Worm (Caenorhabditis elegans) whole organism, young adult: ENCODE data around the gene lgc-50.

Experiments
- B0261.1 ChIP-seq: sonication (generic microtip); optimal IDR thresholded peaks from 2 replicates; lab custom pipeline; 2016; ENCODE audit warnings: mild to moderate bottlenecking, missing genetic modification characterization, moderate library complexity, missing compliant biosample characterization
- B0336.3 ChIP-seq: fragments of 200-800 bp; sonication (Bioruptor generic); IDR thresholded peaks from 2 replicates; pipeline ENCODE4 v1.3.6; 2022; ENCODE audit warnings: missing genetic modification characterization, missing compliant biosample characterization
- D2030.7 ChIP-seq: fragments of 200-800 bp; sonication (Bioruptor generic); IDR thresholded peaks from 2 replicates; pipeline ENCODE4 v1.3.6; 2022; ENCODE audit warnings: missing genetic modification reagents, missing genetic modification characterization, missing compliant biosample characterization
- F22D6.2 ChIP-seq: sonication (generic microtip); optimal IDR thresholded peaks from 2 replicates; lab custom pipeline; 2016; ENCODE audit warnings: mild to moderate bottlenecking, missing genetic modification characterization, missing compliant biosample characterization
- F23B12.7 ChIP-seq: sonication (generic microtip); optimal IDR thresholded peaks from 2 replicates; lab custom pipeline; 2017; ENCODE audit warnings: missing genetic modification characterization, mild to moderate bottlenecking, missing compliant biosample characterization, antibody characterized with exemption, moderate library complexity; ENCODE audit not compliant: insufficient read depth
- F37B4.10 ChIP-seq: fragments of 200-800 bp; sonication (Bioruptor generic); IDR thresholded peaks from 2 replicates; pipeline ENCODE4 v1.3.6; 2022; ENCODE audit warnings: missing genetic modification characterization, missing compliant biosample characterization
- F55B11.4 ChIP-seq: sonication (generic microtip); optimal IDR thresholded peaks from 2 replicates; lab custom pipeline; 2016; ENCODE audit warnings: missing compliant biosample characterization, missing genetic modification characterization, borderline replicate concordance; ENCODE audit not compliant: insufficient read depth
- T07F8.4 ChIP-seq: sonication (generic microtip); optimal IDR thresholded peaks from 2 replicates; lab custom pipeline; 2016; ENCODE audit warnings: mild to moderate bottlenecking, missing genetic modification characterization, moderate library complexity, missing compliant biosample characterization
- Y53G8AR.9 ChIP-seq: fragments of 200-800 bp; sonication (Bioruptor generic); conservative IDR thresholded peaks from 2 replicates; pipeline ENCODE4 v1.3.6; 2022; ENCODE audit warnings: missing genetic modification reagents, missing genetic modification characterization, missing compliant biosample characterization
- akir-1 ChIP-seq: fragments of 200-800 bp; sonication (Bioruptor generic); optimal IDR thresholded peaks from 2 replicates; lab custom pipeline; 2018; ENCODE audit warnings: mild to moderate bottlenecking, missing genetic modification characterization, moderate library complexity, missing compliant biosample characterization
- atf-7 ChIP-seq: sonication (generic microtip); optimal IDR thresholded peaks from 2 replicates; lab custom pipeline; 2017; ENCODE audit warnings: mild to moderate bottlenecking, missing genetic modification characterization, missing compliant biosample characterization
- ccch-3 ChIP-seq: fragments of 200-800 bp; sonication (Bioruptor generic); optimal IDR thresholded peaks from 2 replicates; lab custom pipeline; 2018; ENCODE audit warnings: mild to moderate bottlenecking, missing genetic modification characterization, missing compliant biosample characterization
- chd-7 ChIP-seq: sonication (generic microtip); optimal IDR thresholded peaks from 2 replicates; lab custom pipeline; 2016; ENCODE audit warnings: mild to moderate bottlenecking, missing genetic modification characterization, moderate library complexity, missing compliant biosample characterization
- dpff-1 ChIP-seq: sonication (generic microtip); optimal IDR thresholded peaks from 2 replicates; lab custom pipeline; 2017; ENCODE audit warnings: mild to moderate bottlenecking, missing genetic modification characterization, missing compliant biosample characterization
- him-1 ChIP-seq: sonication (generic microtip); optimal IDR thresholded peaks from 2 replicates; lab custom pipeline; 2016; ENCODE audit warnings: missing genotype, missing genetic modification reagents, missing genetic modification characterization, missing compliant biosample characterization
- hlh-26 ChIP-seq: fragments of 200-800 bp; sonication (Bioruptor generic); conservative IDR thresholded peaks from 2 replicates; pipeline ENCODE4 v1.3.6; 2022; ENCODE audit warnings: missing genetic modification reagents, missing genetic modification characterization, missing compliant biosample characterization
- hmg-1.2 ChIP-seq: fragments of 200-800 bp; sonication (Bioruptor generic); IDR thresholded peaks from 2 replicates; pipeline ENCODE4 v1.3.6; 2022; ENCODE audit warnings: missing genetic modification reagents, missing genetic modification characterization, missing compliant biosample characterization
- hmg-20 ChIP-seq: fragments of 200-800 bp; sonication (Bioruptor generic); IDR thresholded peaks from 2 replicates; pipeline ENCODE4 v1.3.6; 2022; ENCODE audit warnings: missing genetic modification reagents, missing genetic modification characterization, missing compliant biosample characterization
- lag-1 ChIP-seq: fragments of 200-800 bp; sonication (Bioruptor generic); IDR thresholded peaks from 2 replicates; pipeline ENCODE4 v1.3.6; 2022; ENCODE audit warnings: missing genetic modification reagents, missing genetic modification characterization, missing compliant biosample characterization
- lin-26 ChIP-seq: fragments of 200-800 bp; sonication (Bioruptor generic); IDR thresholded peaks from 2 replicates; pipeline ENCODE4 v1.3.6; 2022; ENCODE audit warnings: missing genetic modification reagents, missing genetic modification characterization, missing compliant biosample characterization
- lin-35 ChIP-seq, 3 experiments: fragments of 150-350 bp in 2 of 3; sonication (generic microtip) in 1 of 3; optimal IDR thresholded peaks; 2 replicates each; lab custom pipeline; 2014 to 2018; ENCODE audit warnings: missing biosample characterization in 3 of 3, missing genetic modification characterization in 3 of 3, missing genetic modification reagents in 3 of 3
- lir-1 ChIP-seq: fragments of 200-800 bp; sonication (Bioruptor generic); conservative IDR thresholded peaks from 2 replicates; pipeline ENCODE4 v1.3.6; 2022; ENCODE audit warnings: missing genetic modification reagents, missing genetic modification characterization, missing compliant biosample characterization
- madf-3 ChIP-seq: fragments of 200-800 bp; sonication (Bioruptor generic); IDR thresholded peaks from 2 replicates; pipeline ENCODE4 v1.3.6; 2022; ENCODE audit warnings: missing genetic modification reagents, missing genetic modification characterization, missing compliant biosample characterization
- mcd-1 ChIP-seq: fragments of 200-800 bp; sonication (Bioruptor generic); IDR thresholded peaks from 2 replicates; pipeline ENCODE4 v1.3.6; 2022; ENCODE audit warnings: missing genetic modification reagents, missing genetic modification characterization, missing compliant biosample characterization
- nfya-2 ChIP-seq: fragments of 200-800 bp; sonication (Bioruptor generic); IDR thresholded peaks from 2 replicates; pipeline ENCODE4 v1.3.6; 2022; ENCODE audit warnings: missing genetic modification reagents, missing genetic modification characterization, missing compliant biosample characterization
- nhr-179 ChIP-seq: sonication (generic microtip); optimal IDR thresholded peaks from 2 replicates; lab custom pipeline; 2016; ENCODE audit warnings: mild to moderate bottlenecking, missing genetic modification characterization, missing compliant biosample characterization
- pbrm-1 ChIP-seq: fragments of 200-800 bp; sonication (Bioruptor generic); IDR thresholded peaks from 2 replicates; pipeline ENCODE4 v1.3.6; 2022; ENCODE audit warnings: missing genetic modification reagents, missing genetic modification characterization, missing compliant biosample characterization
- snpc-1.1 ChIP-seq: sonication (generic microtip); optimal IDR thresholded peaks from 2 replicates; lab custom pipeline; 2017; ENCODE audit warnings: missing genetic modification characterization, mild to moderate bottlenecking, missing compliant biosample characterization, antibody characterized with exemption, moderate library complexity, missing genotype, missing genetic modification reagents; ENCODE audit not compliant: insufficient read depth
- snpc-4 ChIP-seq, 5 experiments: fragments of 150-350 bp in 1 of 5; sonication (generic microtip) in 4 of 5; optimal IDR thresholded peaks; 2 replicates each; lab custom pipeline; 2014 to 2018; ENCODE audit warnings: missing genetic modification characterization in 5 of 5, missing biosample characterization in 3 of 5, antibody characterized with exemption in 2 of 5, mild to moderate bottlenecking in 2 of 5, missing compliant biosample characterization in 2 of 5, missing genotype in 2 of 5, moderate library complexity in 2 of 5, missing genetic modification reagents in 1 of 5
- unc-130 ChIP-seq: sonication (generic microtip); optimal IDR thresholded peaks from 2 replicates; lab custom pipeline; 2016; ENCODE audit warnings: missing genetic modification reagents, missing genetic modification characterization, missing compliant biosample characterization
- zfh-2 ChIP-seq: fragments of 200-800 bp; sonication (Bioruptor generic); conservative IDR thresholded peaks from 2 replicates; pipeline ENCODE4 v1.3.6; 2022; ENCODE audit warnings: missing genetic modification reagents, missing genetic modification characterization, missing compliant biosample characterization
- zim-3 ChIP-seq: sonication (generic microtip); optimal IDR thresholded peaks from 2 replicates; lab custom pipeline; 2017; ENCODE audit warnings: mild to moderate bottlenecking, missing genetic modification characterization, moderate library complexity, missing compliant biosample characterization
- ztf-26 ChIP-seq: sonication (generic microtip); optimal IDR thresholded peaks from 2 replicates; lab custom pipeline; 2017; ENCODE audit warnings: missing genetic modification characterization, missing compliant biosample characterization
- ztf-28 ChIP-seq: fragments of 200-800 bp; sonication (Bioruptor generic); IDR thresholded peaks from 2 replicates; pipeline ENCODE4 v1.3.6; 2022; ENCODE audit warnings: missing genetic modification reagents, missing genetic modification characterization, missing compliant biosample characterization

lgc-50 gene

ce11 chrIII:7369394-7370024 is 25.7 kb downstream of the lgc-50 start (continued):
- TF ChIP-seq D2030.7 (GFP tag; lab: Robert Waterston, UW) (no peak), Y53G8AR.9 (no peak), snpc-4 (GFP tag; optimal IDR thresholded peaks at IDR 0.05; lab: Kevin White, UChicago) (no peak), snpc-4 (tag; optimal IDR thresholded peaks at IDR 0.05; lab: Kevin White, UChicago) (no peak), B0261.1 (tag; lab: Kevin White, UChicago) (no peak), pbrm-1 (0 out of 2 replicates have a peak, but pooled peaks have one; percentile 36), lin-26 (GFP tag; lab: Robert Waterston, UW) (peak; percentile 14; the same call in 1 of the 2 replicates), snpc-1.1 (tag; lab: Kevin White, UChicago) (no peak), B0336.3 (GFP tag; lab: Robert Waterston, UW) (0 out of 2 replicates have a peak, but pooled peaks have one; percentile 13), F37B4.10 (GFP tag; lab: Robert Waterston, UW) (no peak), unc-130 (GFP tag; lab: Kevin White, UChicago) (no peak), nhr-179 (no peak), F55B11.4 (tag; lab: Kevin White, UChicago) (no peak), zim-3 (tag; lab: Kevin White, UChicago) (no peak)

DNA sequence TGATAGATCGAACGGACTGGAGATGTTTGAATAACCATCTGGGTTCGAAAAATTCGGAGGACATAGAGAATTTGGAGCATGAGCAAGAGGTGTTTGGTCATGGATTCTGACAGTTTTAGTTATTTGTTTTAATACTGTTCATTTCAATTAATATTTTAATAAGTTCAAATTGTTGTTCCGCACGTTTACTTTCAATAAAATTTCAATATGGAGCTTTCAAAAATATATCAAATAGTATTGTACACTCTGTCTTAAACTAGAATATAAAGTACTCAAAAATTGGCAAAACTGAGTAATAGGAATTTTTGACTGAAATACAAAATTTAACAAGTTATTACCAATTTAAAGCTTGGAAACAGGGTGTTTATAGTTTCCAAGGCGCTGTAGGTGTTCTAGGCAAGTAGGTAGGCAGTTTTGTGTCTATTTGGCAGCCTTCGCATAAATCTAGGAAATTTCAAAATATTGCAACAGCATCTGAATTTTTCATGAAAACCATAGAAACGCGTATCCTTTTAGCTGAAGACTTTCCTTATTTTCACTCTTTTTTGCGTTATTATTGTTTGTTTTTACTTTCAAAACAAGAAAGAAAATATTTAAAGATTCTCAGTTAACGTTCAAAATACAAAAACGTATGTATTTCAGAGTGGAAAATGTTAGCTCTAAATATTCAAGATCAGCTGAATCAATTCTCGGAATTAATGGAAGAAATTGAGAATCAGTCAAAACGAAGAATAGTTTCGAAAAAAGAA is 28.1 kb downstream of the lgc-50 start, which contains the start of the genes T20B12.5 and T20B12.4:
TSS of gene T20B12.5 (minus strand) at position 101 of the 749 bp plus-strand sequence.
TSS of gene T20B12.4 (plus strand) at position 699 of the 749 bp plus-strand sequence.
- TF ChIP-seq T07F8.4 (no peak), ztf-28 (GFP tag; lab: Robert Waterston, UW) (no peak), ztf-26 (tag; lab: Kevin White, UChicago) (no peak)
- TF ChIP-seq, all 124 proteins: peak for 0

DNA sequence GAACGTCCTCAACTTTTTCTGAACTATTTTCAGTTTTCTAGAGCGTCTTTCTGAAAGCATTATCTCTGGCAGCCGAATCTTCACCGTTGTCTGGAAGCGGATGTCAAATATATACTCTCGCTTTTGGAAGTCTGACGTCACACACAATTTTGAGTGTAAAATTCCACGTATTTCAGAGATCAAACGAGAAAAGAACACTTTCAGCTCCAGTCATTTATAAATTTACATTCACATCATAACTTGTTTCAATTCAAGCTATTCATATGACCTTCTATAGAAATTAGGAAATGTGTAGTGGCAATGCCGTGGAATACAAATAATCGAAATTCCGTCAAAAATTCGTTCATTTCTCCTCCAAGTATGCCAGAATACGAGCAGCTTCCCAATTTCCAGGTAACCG is 29.7 kb downstream of the lgc-50 start, which contains the start of gene F08F8.11:
TSS of gene F08F8.11 (plus strand) at position 301 of the 400 bp plus-strand sequence.
- TF ChIP-seq ztf-26 (tag; lab: Kevin White, UChicago) = no peak
- no peak for TF ChIP-seq hmg-1.2 (GFP tag; lab: Robert Waterston, UW)
- no peak for TF ChIP-seq nfya-2 (GFP tag; lab: Robert Waterston, UW)
- TF ChIP-seq dpff-1 (tag; lab: Kevin White, UChicago) = no peak
- TF ChIP-seq F22D6.2 (tag; lab: Kevin White, UChicago) = no peak
- no peak for TF ChIP-seq zfh-2 (GFP tag; lab: Robert Waterston, UW)
- TF ChIP-seq lin-35 (GFP tag; optimal IDR thresholded peaks at IDR 0.05; lab: Kevin White, UChicago) = no peak
- no peak for TF ChIP-seq chd-7 (tag; lab: Kevin White, UChicago)
- no peak for TF ChIP-seq akir-1 (GFP tag; lab: Kevin White, UChicago)
- no peak for TF ChIP-seq hlh-26 (GFP tag; lab: Robert Waterston, UW)
- no peak for TF ChIP-seq atf-7 (tag; lab: Kevin White, UChicago)
- TF ChIP-seq him-1 (tag; lab: Kevin White, UChicago) = no peak
- no peak for TF ChIP-seq lag-1 (GFP tag; lab: Robert Waterston, UW)
- no peak for TF ChIP-seq lir-1 (GFP tag; lab: Robert Waterston, UW)
- TF ChIP-seq madf-3 (GFP tag; lab: Robert Waterston, UW) = no peak
- no peak for TF ChIP-seq hmg-20 (GFP tag; lab: Robert Waterston, UW)
- TF ChIP-seq mcd-1 = no peak
- TF ChIP-seq F23B12.7 (tag; lab: Kevin White, UChicago) = no peak
- TF ChIP-seq ccch-3 (GFP tag; lab: Kevin White, UChicago) = no peak
